Worm (Caenorhabditis elegans) whole organism, L4 larva: ENCODE results near the gene mtp-18.

ENCODE experiments used
- ces-1 ChIP-seq: fragments of 150-350 bp; sonication (generic microtip); optimal IDR thresholded peaks from 4 replicates; lab custom pipeline; 2014; ENCODE audit warnings: missing biosample characterization, missing genetic modification reagents, missing genetic modification characterization
- egl-27 ChIP-seq: sonication (generic microtip); optimal IDR thresholded peaks from 3 replicates; lab custom pipeline; 2017; ENCODE audit warnings: missing biosample characterization, missing genetic modification reagents, missing genetic modification characterization
- fos-1 ChIP-seq: fragments of 150-350 bp; optimal IDR thresholded peaks from 2 replicates; lab custom pipeline; 2014; ENCODE audit warnings: missing biosample characterization, missing genetic modification characterization
- mes-2 ChIP-seq: sonication (generic microtip); optimal IDR thresholded peaks from 2 replicates; lab custom pipeline; 2016; ENCODE audit warnings: missing genotype, mild to moderate bottlenecking, missing genetic modification characterization, missing compliant biosample characterization; ENCODE audit not compliant: poor library complexity, severe bottlenecking
- pha-4 ChIP-seq, 2 experiments: fragments of 150-350 bp in 1 of 2; fragments of 200-800 bp in 1 of 2; sonication (Bioruptor generic) in 1 of 2; IDR thresholded peaks in 1 of 2; optimal IDR thresholded peaks in 1 of 2; 2 replicates each; pipeline versions ENCODE4 v1.3.6 to Lab custom; 2014 to 2022; ENCODE audit warnings: missing genetic modification characterization in 2 of 2, missing genetic modification reagents in 2 of 2, missing biosample characterization in 1 of 2, missing compliant biosample characterization in 1 of 2
- unc-62 ChIP-seq, 3 experiments: fragments of 150-350 bp in 1 of 3; sonication (generic microtip); optimal IDR thresholded peaks in 2 of 3; peaks in 1 of 3; 1 replicate in 1 of 3; 2 replicates in 2 of 3; lab custom pipeline; 2014 to 2017; ENCODE audit warnings: missing biosample characterization in 3 of 3, missing genetic modification characterization in 3 of 3, missing genetic modification reagents in 3 of 3, missing genotype in 1 of 3

ce11 chrX:6253899-6254670 lies 47.9 kb upstream of the mtp-18 start:
- TF ChIP-seq ces-1 (no peak), mes-2 (tag; lab: Kevin White, UChicago) (peak; percentile 60), egl-27 (no peak), unc-62 (GFP tag; optimal IDR thresholded peaks at IDR 0.05 in 1 of 2; lab: Kevin White, UChicago) (peak in 1 of 2 experiments; percentile 83), unc-62 (tag; optimal IDR thresholded peaks at IDR 0.05; lab: Kevin White, UChicago) (no peak), fos-1 (no peak), pha-4 (GFP tag; IDR thresholded peaks at IDR 0.05; lab: Robert Waterston, UW) (no peak), pha-4 (tag; optimal IDR thresholded peaks at IDR 0.05; lab: Kevin White, UChicago) (no peak)
